Fruit fly (Drosophila melanogaster): ENCODE data around the gene CG42613.

The CG42613 gene

DNA sequence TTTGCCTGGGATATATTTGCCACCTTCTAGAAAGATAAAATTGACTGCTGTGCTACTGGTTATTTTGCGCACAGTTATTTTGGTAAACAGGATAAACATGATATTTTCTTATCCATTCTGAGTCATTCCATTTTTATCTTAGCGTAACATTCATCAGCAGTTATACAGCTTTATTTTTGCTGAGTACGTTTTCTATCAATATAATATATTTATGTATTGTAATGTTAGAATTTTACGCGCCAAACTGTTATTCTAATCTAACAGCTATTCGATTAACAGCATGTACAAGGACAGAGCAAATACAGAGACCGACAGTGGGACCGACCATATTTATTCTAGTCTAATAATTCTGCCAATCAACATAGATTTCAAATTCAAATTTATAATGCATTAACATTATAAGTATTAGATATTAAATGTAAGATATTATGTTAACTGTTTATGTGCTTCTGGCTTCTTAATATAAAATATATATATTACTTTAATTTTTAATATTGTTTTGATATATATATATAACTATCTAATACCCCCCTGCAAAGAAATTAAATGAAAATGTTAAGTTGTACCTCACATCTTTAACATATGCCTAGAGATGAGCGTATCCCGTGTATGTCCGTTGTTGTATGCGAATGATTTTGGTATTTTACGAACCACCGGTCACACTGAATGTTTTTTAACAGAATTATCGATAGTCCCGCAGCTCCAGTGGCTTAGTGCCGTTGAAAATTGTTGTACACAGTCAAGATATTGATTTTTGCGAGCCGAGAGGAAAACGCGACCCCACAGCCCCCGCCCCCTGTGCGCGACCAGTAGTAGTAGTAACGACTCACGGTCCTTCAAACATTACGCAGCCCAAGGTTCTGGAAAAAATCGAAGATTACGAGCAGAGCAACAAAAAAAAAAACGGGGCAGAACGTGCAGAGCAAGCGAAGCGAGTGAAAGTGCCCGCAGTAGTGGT lies 22.8 kb upstream of the CG42613 start, which contains the start of gene EndoA (continued):
- TF ChIP-seq nerfin-2 (GFP tag; IDR thresholded peaks at IDR 0.05; ENCODE audit: partially characterized antibody) (no peak; the same call in 1 of the 2 replicates), CG7556 (GFP tag; optimal IDR thresholded peaks at IDR 0.05) (peak; percentile 55), Ada2b (GFP tag; IDR thresholded peaks at IDR 0.05) (peak; percentile 27; the same call in 1 of the 2 replicates), nmo (GFP tag; optimal IDR thresholded peaks at IDR 0.05) (peak; percentile 71), vnd (GFP tag; IDR thresholded peaks at IDR 0.05; ENCODE audit: partially characterized antibody) (peak; percentile 64), twi (tag; optimal IDR thresholded peaks at IDR 0.05) (no peak), CG32767 (GFP tag; IDR thresholded peaks at IDR 0.05) (peak; percentile 88), CG8765 (GFP tag; IDR thresholded peaks at IDR 0.05) (no peak), CG9727 (GFP tag; optimal IDR thresholded peaks at IDR 0.05) (peak; percentile 67), repo (GFP tag; optimal IDR thresholded peaks at IDR 0.05) (no peak), pum (GFP tag; optimal IDR thresholded peaks at IDR 0.05) (no peak), CG1603 (tag; optimal IDR thresholded peaks at IDR 0.05) (peak; percentile 70), bcd (GFP tag; optimal IDR thresholded peaks at IDR 0.05) (peak; percentile 55), cg (GFP tag; optimal IDR thresholded peaks at IDR 0.05) (no peak), GATAe (GFP tag; conservative IDR thresholded peaks at IDR 0.05) (no peak), fu2 (GFP tag; optimal IDR thresholded peaks at IDR 0.05) (no peak), tx (GFP tag; optimal IDR thresholded peaks at IDR 0.05) (no peak), D19B (GFP tag; optimal IDR thresholded peaks at IDR 0.05) (no peak), CG8089 (GFP tag; optimal IDR thresholded peaks at IDR 0.05) (no peak), CG2199 (GFP tag; IDR thresholded peaks at IDR 0.05) (no peak), Side (GFP tag; optimal IDR thresholded peaks at IDR 0.05) (no peak), CG1792 (GFP tag; optimal IDR thresholded peaks at IDR 0.05) (no peak), grn (GFP tag; optimal IDR thresholded peaks at IDR 0.05) (no peak), chn (GFP tag; optimal IDR thresholded peaks at IDR 0.05) (no peak), Hsf (GFP tag; optimal IDR thresholded peaks at IDR 0.05) (peak; percentile 5), da (GFP tag; optimal IDR thresholded peaks at IDR 0.05) (no peak), wdn (GFP tag; IDR thresholded peaks at IDR 0.05) (0 out of 2 replicates have a peak, but pooled peaks have one; percentile 12), zfh1 (GFP tag; IDR thresholded peaks at IDR 0.05) (no peak), gcm2 (GFP tag; optimal IDR thresholded peaks at IDR 0.05) (no peak), gce (GFP tag; IDR thresholded peaks at IDR 0.05) (no peak), mirr (GFP tag; optimal IDR thresholded peaks at IDR 0.05) (no peak), CG11696 (GFP tag; IDR thresholded peaks at IDR 0.05) (no peak), CG17361 (GFP tag; IDR thresholded peaks at IDR 0.05) (peak; percentile 74), CG4424 (GFP tag; optimal IDR thresholded peaks at IDR 0.05) (peak; percentile 2), gsb (GFP tag; IDR thresholded peaks at IDR 0.05) (0 out of 2 replicates have a peak, but pooled peaks have one; percentile 19), Stat92E (GFP tag; optimal IDR thresholded peaks at IDR 0.05) (peak in 1 of 3 experiments; percentile 15), CG3726 (GFP tag; IDR thresholded peaks at IDR 0.05) (no peak), CG6254 (GFP tag; optimal IDR thresholded peaks at IDR 0.05) (peak; percentile 13), Gug (GFP tag; IDR thresholded peaks at IDR 0.05) (no peak), CG10147 (GFP tag; optimal IDR thresholded peaks at IDR 0.05) (peak; percentile 33), vvl (GFP tag; IDR thresholded peaks at IDR 0.05) (peak; percentile 57), Fer1 (GFP tag; optimal IDR thresholded peaks at IDR 0.05) (peak; percentile 58), CG14965 (GFP tag; optimal IDR thresholded peaks at IDR 0.05; ENCODE audit: borderline replicate concordance) (no peak), Vsx1 (GFP tag; optimal IDR thresholded peaks at IDR 0.05) (no peak), Sox100B (GFP tag; optimal IDR thresholded peaks at IDR 0.05) (peak; percentile 22), CG13287 (GFP tag; IDR thresholded peaks at IDR 0.05; ENCODE audit: partially characterized antibody) (peak; percentile 83), HmgD (GFP tag; optimal IDR thresholded peaks at IDR 0.05) (peak; percentile 8), sna (GFP tag; IDR thresholded peaks at IDR 0.05; ENCODE audit: partially characterized antibody) (peak; percentile 67), Atf6 (GFP tag; IDR thresholded peaks at IDR 0.05) (no peak)
